Fruit fly (Drosophila melanogaster): Measurements from ENCODE around the gene phu.

Gene phu

dm6 chr3R:9513052-9513420 is 18.4 kb downstream of the phu start, which contains the start of the genes Ras85D and Rlb1 (continued):
- TF ChIP-seq chn (GFP tag; optimal IDR thresholded peaks at IDR 0.05) (peak; percentile 76), ERR (GFP tag; optimal IDR thresholded peaks at IDR 0.05) (peak; percentile 69), zfh2 (GFP tag; optimal IDR thresholded peaks at IDR 0.05) (peak; percentile 91), Dip2 (GFP tag; IDR thresholded peaks at IDR 0.05) (no peak), CG32532 (GFP tag; IDR thresholded peaks at IDR 0.05) (no peak), lab (GFP tag; optimal IDR thresholded peaks at IDR 0.05) (no peak), gsb (GFP tag; IDR thresholded peaks at IDR 0.05) (no peak), slou (GFP tag; optimal IDR thresholded peaks at IDR 0.05) (peak; percentile 37), usp (GFP tag; optimal IDR thresholded peaks at IDR 0.05) (no peak), ems (GFP tag; optimal IDR thresholded peaks at IDR 0.05) (peak; percentile 86), CG12071 (GFP tag; optimal IDR thresholded peaks at IDR 0.05) (no peak), CG6854 (GFP tag; optimal IDR thresholded peaks at IDR 0.05) (no peak), CG15601 (tag; optimal IDR thresholded peaks at IDR 0.05) (peak; percentile 75), trem (tag; optimal IDR thresholded peaks at IDR 0.05) (peak; percentile 79), Dad (GFP tag; optimal IDR thresholded peaks at IDR 0.05) (peak; percentile 67), wor (GFP tag; IDR thresholded peaks at IDR 0.05) (no peak), Dref (GFP tag; IDR thresholded peaks at IDR 0.05) (no peak), Sry-β (GFP tag; optimal IDR thresholded peaks at IDR 0.05) (no peak), zen (tag; optimal IDR thresholded peaks at IDR 0.05) (peak; percentile 8), bowl (GFP tag; IDR thresholded peaks at IDR 0.05) (no peak), CG9932 (GFP tag; IDR thresholded peaks at IDR 0.05) (no peak), CG12769 (tag; optimal IDR thresholded peaks at IDR 0.05) (peak; percentile 74), CG9437 (GFP tag; optimal IDR thresholded peaks at IDR 0.05) (peak; percentile 44), jing (GFP tag; optimal IDR thresholded peaks at IDR 0.05) (no peak), CG1233 (GFP tag; optimal IDR thresholded peaks at IDR 0.05) (peak; percentile 61), inv (GFP tag; IDR thresholded peaks at IDR 0.05; ENCODE audit: partially characterized antibody) (no peak), Deaf1 (tag; optimal IDR thresholded peaks at IDR 0.05) (no peak), Side (GFP tag; optimal IDR thresholded peaks at IDR 0.05) (peak; percentile 78), sc (optimal IDR thresholded peaks at IDR 0.05) (no peak), sc (GFP tag; optimal IDR thresholded peaks at IDR 0.05) (no peak), CG1602 (GFP tag; optimal IDR thresholded peaks at IDR 0.05) (peak; percentile 68), Atf6 (GFP tag; IDR thresholded peaks at IDR 0.05) (no peak), CG8089 (GFP tag; optimal IDR thresholded peaks at IDR 0.05) (peak; percentile 72), caup (GFP tag; optimal IDR thresholded peaks at IDR 0.05; ENCODE audit: severe bottlenecking) (peak; percentile 43), pzg (GFP tag; optimal IDR thresholded peaks at IDR 0.05) (peak; percentile 85), tio (GFP tag; optimal IDR thresholded peaks at IDR 0.05) (no peak), Chrac-16 (GFP tag; optimal IDR thresholded peaks at IDR 0.05) (peak; percentile 78), E2f1 (GFP tag; IDR thresholded peaks at IDR 0.05) (no peak), D19A (tag; optimal IDR thresholded peaks at IDR 0.05) (peak; percentile 29), dan (GFP tag; IDR thresholded peaks at IDR 0.05) (no peak), Hsf (GFP tag; optimal IDR thresholded peaks at IDR 0.05) (peak; percentile 75), Trl (optimal IDR thresholded peaks at IDR 0.05) (no peak), Trl (GFP tag; optimal IDR thresholded peaks at IDR 0.05) (peak; percentile 73), CG6654 (GFP tag; optimal IDR thresholded peaks at IDR 0.05) (no peak), CG11456 (GFP tag; IDR thresholded peaks at IDR 0.05) (no peak), tin (GFP tag; optimal IDR thresholded peaks at IDR 0.05) (peak; percentile 81), wdn (GFP tag; IDR thresholded peaks at IDR 0.05) (no peak), Dp (GFP tag; optimal IDR thresholded peaks at IDR 0.05) (peak; percentile 33), Optix (GFP tag; IDR thresholded peaks at IDR 0.05) (no peak), Aef1 (GFP tag; IDR thresholded peaks at IDR 0.05) (no peak), Blimp-1 (GFP tag; optimal IDR thresholded peaks at IDR 0.05) (no peak), B-H1 (GFP tag; IDR thresholded peaks at IDR 0.05) (no peak), gcm2 (GFP tag; optimal IDR thresholded peaks at IDR 0.05) (peak; percentile 19)
